Worm (Caenorhabditis elegans) whole organism, mixed stage, embryonic: ENCODE data around the gene F28B1.9.

ENCODE experiments used
- mab-5 ChIP-seq: fragments of 150-350 bp; optimal IDR thresholded peaks from 2 replicates; lab custom pipeline; 2014; ENCODE audit warnings: missing biosample characterization, missing genetic modification characterization
- nhr-12 ChIP-seq: fragments of 150-350 bp; optimal IDR thresholded peaks from 2 replicates; lab custom pipeline; 2014; ENCODE audit warnings: missing biosample characterization, missing genetic modification characterization
- nhr-237 ChIP-seq: fragments of 150-350 bp; optimal IDR thresholded peaks from 2 replicates; lab custom pipeline; 2014; ENCODE audit warnings: missing biosample characterization, missing genetic modification characterization
- pha-4 ChIP-seq: fragments of 150-350 bp; optimal IDR thresholded peaks from 2 replicates; lab custom pipeline; 2018; ENCODE audit warnings: missing biosample characterization, missing genetic modification reagents, missing genetic modification characterization
- unc-39 ChIP-seq: fragments of 150-350 bp; optimal IDR thresholded peaks from 2 replicates; lab custom pipeline; 2014; ENCODE audit warnings: missing biosample characterization, missing genetic modification characterization
- ztf-11 ChIP-seq: fragments of 150-350 bp; optimal IDR thresholded peaks from 2 replicates; lab custom pipeline; 2014; ENCODE audit warnings: missing biosample characterization, missing genetic modification characterization

- TF ChIP-seq unc-39 (tag; lab: Kevin White, UChicago) (no peak), pha-4 (tag; lab: Kevin White, UChicago) (no peak), ztf-11 (tag; lab: Kevin White, UChicago) (no peak), nhr-12 (no peak), mab-5 (tag; lab: Kevin White, UChicago) (no peak), nhr-237 (tag; lab: Kevin White, UChicago) (no peak)
Observed at ce11 chrV:17105483-17105882, 43.8 kb downstream of the F28B1.9 start, which contains the start of gene ZK218.7.
